Fruit fly (Drosophila melanogaster) whole organism: ENCODE data around the gene Ir25a.

Experiments
- pan ChIP-seq: fragments of >200 bp; optimal IDR thresholded peaks from 2 replicates; lab custom pipeline; 2017
- usp ChIP-seq: fragments of >200 bp; optimal IDR thresholded peaks from 2 replicates; lab custom pipeline; 2017; ENCODE audit warnings: missing biosample characterization, missing genetic modification characterization, mixed read lengths

dm6 chr2L:4865400-4865799 lies 30.3 kb upstream of the Ir25a start:
- TF ChIP-seq usp (GFP tag; lab: Kevin White, UChicago) = no peak
- no peak for TF ChIP-seq pan (lab: Kevin White, UChicago)
